Fruit fly (Drosophila melanogaster) whole organism, wandering third instar larva: ENCODE data around the gene Trim9.

Experiments
- Abd-B ChIP-seq: fragments of >200 bp; optimal IDR thresholded peaks from 2 replicates; lab custom pipeline; 2017; ENCODE audit warnings: missing biosample characterization, missing genetic modification characterization
- Dfd ChIP-seq: fragments of >200 bp; optimal IDR thresholded peaks from 2 replicates; lab custom pipeline; 2017; ENCODE audit warnings: missing biosample characterization, missing genetic modification characterization
- OdsH ChIP-seq: fragments of 200-800 bp; sonication (Bioruptor generic); optimal IDR thresholded peaks from 2 replicates; lab custom pipeline; 2016; ENCODE audit warnings: missing biosample characterization, mild to moderate bottlenecking, missing genetic modification characterization
- dsf ChIP-seq: sonication (Bioruptor generic); optimal IDR thresholded peaks from 2 replicates; lab custom pipeline; 2016; ENCODE audit warnings: missing biosample characterization, missing genetic modification characterization, borderline replicate concordance
- jim ChIP-seq: fragments of 175-275, 200-325 bp; sonication (Bioruptor generic); optimal IDR thresholded peaks from 2 replicates; lab custom pipeline; 2016; ENCODE audit warnings: missing biosample characterization, mild to moderate bottlenecking, missing genetic modification characterization
- woc ChIP-seq: sonication (Bioruptor generic); optimal IDR thresholded peaks from 2 replicates; lab custom pipeline; 2016; ENCODE audit warnings: missing biosample characterization, mild to moderate bottlenecking, missing genetic modification characterization

dm6 chr2L:10530089-10530488 is 14.6 kb upstream of the Trim9 start:
- TF ChIP-seq jim (GFP tag; lab: Kevin White, UChicago) (no peak), Abd-B (no peak), Dfd (GFP tag; lab: Kevin White, UChicago) (no peak), dsf (GFP tag; lab: Kevin White, UChicago) (no peak), OdsH (GFP tag; lab: Kevin White, UChicago) (no peak), woc (GFP tag; lab: Kevin White, UChicago) (no peak)
